Fruit fly (Drosophila melanogaster): ENCODE measurements around the gene tplus3b.
A peak's percentile ranks its signal among the peaks of the same experiment; 100 is the strongest.

dm6 chr2L:22146247-22146646 is 42.0 kb upstream of the tplus3b start:
- TF ChIP-seq Ets96B (tag; optimal IDR thresholded peaks at IDR 0.05), result no peak
- no peak for TF ChIP-seq CG34406 (GFP tag; optimal IDR thresholded peaks at IDR 0.05)
- no peak for TF ChIP-seq CG9139 (GFP tag; optimal IDR thresholded peaks at IDR 0.05)
- TF ChIP-seq CG11762 (GFP tag; optimal IDR thresholded peaks at IDR 0.05; ENCODE audit: insufficient read depth), result no peak
- no peak for TF ChIP-seq CG16779 (tag; optimal IDR thresholded peaks at IDR 0.05)
- TF ChIP-seq svp (GFP tag), result peak; percentile 74
- TF ChIP-seq dsx (GFP tag; optimal IDR thresholded peaks at IDR 0.05; ENCODE audit: poor library complexity, severe bottlenecking), result no peak
- no peak for TF ChIP-seq OdsH (GFP tag; optimal IDR thresholded peaks at IDR 0.05)
- TF ChIP-seq CG11294 (GFP tag; IDR thresholded peaks at IDR 0.05), result no peak
- TF ChIP-seq Eip75B (GFP tag; optimal IDR thresholded peaks at IDR 0.05), result no peak
- no peak for TF ChIP-seq fkh (GFP tag; optimal IDR thresholded peaks at IDR 0.05)
- no peak for TF ChIP-seq Eip93F (GFP tag; optimal IDR thresholded peaks at IDR 0.05)
- no peak for TF ChIP-seq CG8319 (GFP tag; optimal IDR thresholded peaks at IDR 0.05)

Measured in whole organism, prepupa.